Worm (Caenorhabditis elegans) whole organism, L4 larva: Measurements from ENCODE around the gene F35H10.2.

ENCODE experiments used
- D1046.2 ChIP-seq: fragments of 200-800 bp; sonication (Bioruptor generic); IDR thresholded peaks from 2 replicates; pipeline ENCODE4 v1.3.6; 2022; ENCODE audit warnings: missing genetic modification characterization, missing compliant biosample characterization
- F37D6.2 ChIP-seq: sonication (generic microtip); optimal IDR thresholded peaks from 2 replicates; lab custom pipeline; 2016; ENCODE audit warnings: mild to moderate bottlenecking, missing genetic modification characterization, missing compliant biosample characterization
- T20F7.1 ChIP-seq: fragments of 200-800 bp; sonication (Bioruptor generic); optimal IDR thresholded peaks from 2 replicates; lab custom pipeline; 2018; ENCODE audit warnings: mild to moderate bottlenecking, missing genetic modification characterization, missing compliant biosample characterization
- aly-2 ChIP-seq: sonication (generic microtip); optimal IDR thresholded peaks from 2 replicates; lab custom pipeline; 2018; ENCODE audit warnings: missing biosample characterization, missing genetic modification characterization
- mdl-1 ChIP-seq, 2 experiments: fragments of 150-350 bp in 1 of 2; sonication (generic microtip) in 1 of 2; optimal IDR thresholded peaks; 2 replicates each; lab custom pipeline; 2014 to 2017; ENCODE audit warnings: missing biosample characterization in 2 of 2, missing genetic modification characterization in 2 of 2
- nhr-10 ChIP-seq: fragments of 150-350 bp; optimal IDR thresholded peaks from 2 replicates; lab custom pipeline; 2014; ENCODE audit warnings: missing biosample characterization, missing genetic modification characterization
- pha-4 ChIP-seq, 2 experiments: fragments of 150-350 bp in 1 of 2; fragments of 200-800 bp in 1 of 2; sonication (Bioruptor generic) in 1 of 2; IDR thresholded peaks in 1 of 2; optimal IDR thresholded peaks in 1 of 2; 2 replicates each; pipeline versions ENCODE4 v1.3.6 to Lab custom; 2014 to 2022; ENCODE audit warnings: missing genetic modification characterization in 2 of 2, missing genetic modification reagents in 2 of 2, missing biosample characterization in 1 of 2, missing compliant biosample characterization in 1 of 2
- pqm-1 ChIP-seq: sonication (generic microtip); optimal IDR thresholded peaks from 2 replicates; lab custom pipeline; 2017; ENCODE audit warnings: missing biosample characterization, missing genetic modification characterization
- tra-1 ChIP-seq: fragments of 200-800 bp; sonication (Bioruptor generic); IDR thresholded peaks from 2 replicates; pipeline ENCODE4 v1.3.6; 2022; ENCODE audit warnings: missing genetic modification reagents, missing genetic modification characterization, missing compliant biosample characterization

DNA sequence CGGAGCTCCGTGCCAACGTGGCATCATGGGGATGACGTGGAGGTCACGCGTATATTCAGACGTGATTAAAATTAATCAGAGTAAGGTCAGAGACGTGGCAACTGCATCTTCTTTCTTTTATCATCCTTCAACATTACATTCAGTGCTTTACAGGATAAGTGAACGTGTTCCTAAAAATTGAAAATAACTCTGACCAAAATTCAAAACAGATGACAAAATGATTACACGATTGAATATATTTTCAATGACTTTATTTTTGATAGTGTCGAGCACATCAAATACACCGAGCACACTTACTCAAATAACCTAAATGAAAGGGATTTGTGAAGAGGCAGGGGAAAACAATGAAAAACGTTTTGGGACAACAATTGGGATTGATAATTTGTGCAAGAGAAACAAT is 42.7 kb upstream of the F35H10.2 start, which contains the start of gene K07H8.9:
- TF ChIP-seq F37D6.2 (tag; lab: Kevin White, UChicago): no peak
- no peak for TF ChIP-seq mdl-1 (tag; optimal IDR thresholded peaks at IDR 0.05; lab: Kevin White, UChicago)
- no peak for TF ChIP-seq nhr-10 (tag; lab: Kevin White, UChicago)
- TF ChIP-seq pqm-1 (tag; lab: Kevin White, UChicago): no peak
- no peak for TF ChIP-seq tra-1
- TF ChIP-seq T20F7.1 (GFP tag; lab: Kevin White, UChicago): no peak
- no peak for TF ChIP-seq aly-2 (tag; lab: Kevin White, UChicago)
- TF ChIP-seq pha-4 (GFP tag; IDR thresholded peaks at IDR 0.05; lab: Robert Waterston, UW): no peak
- TF ChIP-seq pha-4 (tag; optimal IDR thresholded peaks at IDR 0.05; lab: Kevin White, UChicago): no peak
- TF ChIP-seq D1046.2: no peak
